Fruit fly (Drosophila melanogaster): ENCODE results near the gene Wnt6.

The Wnt6 gene

DNA sequence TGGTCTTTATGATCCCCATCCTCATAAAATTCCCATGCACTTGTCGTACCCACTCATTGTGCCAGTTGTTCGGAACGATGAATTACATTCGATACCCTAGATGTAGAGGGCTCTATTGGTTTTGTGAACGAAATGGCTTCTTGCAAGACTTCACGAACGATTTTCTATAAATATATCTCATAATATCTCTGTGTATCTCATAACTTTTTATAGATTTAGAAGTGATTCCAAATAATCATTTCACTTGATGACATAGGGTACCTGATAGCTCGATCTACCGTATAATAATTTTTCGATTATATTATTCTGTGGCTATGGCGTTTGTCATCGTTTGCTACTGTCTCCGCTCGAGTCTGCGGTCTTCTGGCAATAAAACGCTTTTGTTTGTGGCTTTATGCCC, 63.4 kb downstream of the Wnt6 start:
- TF ChIP-seq brk (GFP tag; optimal IDR thresholded peaks at IDR 0.05) (no peak), Abd-B (GFP tag; optimal IDR thresholded peaks at IDR 0.05) (no peak), Dif (GFP tag; optimal IDR thresholded peaks at IDR 0.05; ENCODE audit: partially characterized antibody) (no peak), Dfd (GFP tag; optimal IDR thresholded peaks at IDR 0.05) (no peak), lola (GFP tag; optimal IDR thresholded peaks at IDR 0.05) (no peak), psq (GFP tag; optimal IDR thresholded peaks at IDR 0.05) (peak; percentile 30), HLH106 (tag; optimal IDR thresholded peaks at IDR 0.05) (peak; percentile 72), Hnf4 (GFP tag; optimal IDR thresholded peaks at IDR 0.05) (peak; percentile 57), rgr (GFP tag; optimal IDR thresholded peaks at IDR 0.05) (peak; percentile 70), woc (GFP tag; optimal IDR thresholded peaks at IDR 0.05) (peak; percentile 14), h (GFP tag; optimal IDR thresholded peaks at IDR 0.05) (peak; percentile 69), ey (GFP tag; optimal IDR thresholded peaks at IDR 0.05) (peak; percentile 74), Hr83 (GFP tag; optimal IDR thresholded peaks at IDR 0.05; ENCODE audit: poor library complexity, severe bottlenecking) (no peak), CrebA (GFP tag; optimal IDR thresholded peaks at IDR 0.05; ENCODE audit: borderline replicate concordance) (peak; percentile 29), foxo (GFP tag; optimal IDR thresholded peaks at IDR 0.05) (peak in 1 of 2 experiments; percentile 82), CG32264 (GFP tag; optimal IDR thresholded peaks at IDR 0.05) (peak; percentile 27), sv (GFP tag; optimal IDR thresholded peaks at IDR 0.05) (peak; percentile 38), usp (GFP tag; optimal IDR thresholded peaks at IDR 0.05) (no peak), tai (GFP tag; optimal IDR thresholded peaks at IDR 0.05) (peak; percentile 12), fru (GFP tag; optimal IDR thresholded peaks at IDR 0.05) (peak; percentile 84), OdsH (GFP tag; optimal IDR thresholded peaks at IDR 0.05) (peak; percentile 69), Sp1 (GFP tag; optimal IDR thresholded peaks at IDR 0.05) (peak; percentile 23), dmrt93B (GFP tag; optimal IDR thresholded peaks at IDR 0.05) (peak; percentile 64), br (GFP tag; optimal IDR thresholded peaks at IDR 0.05) (peak; percentile 67)

DNA sequence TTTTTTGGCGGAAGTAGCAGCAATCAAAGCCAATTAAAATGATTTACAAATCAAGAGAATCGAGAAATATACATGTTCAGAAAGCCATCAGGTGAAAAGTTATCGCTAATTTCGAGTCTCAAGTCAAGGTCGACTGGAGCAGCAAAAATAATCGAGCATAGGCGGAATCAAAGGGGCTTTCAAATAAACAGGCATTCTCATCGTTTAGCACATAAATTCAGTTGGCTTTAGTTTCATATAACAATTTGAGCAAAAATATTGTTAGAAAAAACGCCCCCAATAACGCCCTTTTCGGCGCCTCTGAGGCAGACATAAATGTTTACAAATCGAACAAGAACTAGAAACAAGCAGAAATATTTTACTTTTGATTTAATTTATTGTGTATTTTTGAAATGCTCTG, 64.2 kb downstream of the Wnt6 start:
- TF ChIP-seq usp (GFP tag; optimal IDR thresholded peaks at IDR 0.05) (no peak), lola (GFP tag; optimal IDR thresholded peaks at IDR 0.05) (no peak), dl (GFP tag; optimal IDR thresholded peaks at IDR 0.05; ENCODE audit: insufficient read depth in 1 of 2, partially characterized antibody in 2 of 2) (no peak), Hr78 (GFP tag; optimal IDR thresholded peaks at IDR 0.05) (no peak), jim (GFP tag; optimal IDR thresholded peaks at IDR 0.05) (no peak), h (GFP tag; optimal IDR thresholded peaks at IDR 0.05) (no peak), pan (optimal IDR thresholded peaks at IDR 0.05) (no peak), Sp1 (GFP tag; optimal IDR thresholded peaks at IDR 0.05) (no peak), HLH106 (tag; optimal IDR thresholded peaks at IDR 0.05) (no peak), Dif (GFP tag; optimal IDR thresholded peaks at IDR 0.05; ENCODE audit: partially characterized antibody) (no peak), Hnf4 (GFP tag; optimal IDR thresholded peaks at IDR 0.05) (no peak), Abd-B (GFP tag; optimal IDR thresholded peaks at IDR 0.05) (no peak), CrebA (GFP tag; optimal IDR thresholded peaks at IDR 0.05; ENCODE audit: borderline replicate concordance) (no peak), CG32264 (GFP tag; optimal IDR thresholded peaks at IDR 0.05) (no peak)

DNA sequence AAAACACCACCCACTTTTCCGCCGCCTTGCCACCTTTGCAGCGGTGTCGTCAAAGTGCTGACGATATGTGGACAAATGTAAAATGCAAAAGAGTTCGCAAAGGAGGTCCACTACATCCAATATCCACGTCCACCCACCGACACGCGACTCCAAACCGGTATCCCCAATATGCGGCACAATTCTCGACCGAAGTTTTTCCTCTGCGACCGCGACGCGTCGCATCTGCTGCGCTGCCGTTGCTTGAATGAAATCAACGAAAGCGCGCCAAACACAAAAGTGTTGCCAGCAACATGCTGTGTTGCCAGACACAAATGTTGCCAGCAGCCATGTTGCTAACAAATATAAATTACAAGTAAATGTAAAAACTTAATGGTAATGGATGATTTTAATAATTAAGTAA, 65.0 kb downstream of the Wnt6 start, which contains the start of gene CG5160:
TSS of gene CG5160 (minus strand) at position 223 of the 400 bp plus-strand sequence.
- TF ChIP-seq CrebA (GFP tag; optimal IDR thresholded peaks at IDR 0.05; ENCODE audit: borderline replicate concordance) (no peak), Vsx2 (GFP tag; optimal IDR thresholded peaks at IDR 0.05; ENCODE audit: partially characterized antibody) (no peak), usp (GFP tag; optimal IDR thresholded peaks at IDR 0.05) (no peak), dmrt93B (GFP tag; optimal IDR thresholded peaks at IDR 0.05) (no peak), Dif (GFP tag; optimal IDR thresholded peaks at IDR 0.05; ENCODE audit: partially characterized antibody) (no peak), Jra (GFP tag; optimal IDR thresholded peaks at IDR 0.05) (no peak), CG9705 (GFP tag; optimal IDR thresholded peaks at IDR 0.05) (no peak)

DNA sequence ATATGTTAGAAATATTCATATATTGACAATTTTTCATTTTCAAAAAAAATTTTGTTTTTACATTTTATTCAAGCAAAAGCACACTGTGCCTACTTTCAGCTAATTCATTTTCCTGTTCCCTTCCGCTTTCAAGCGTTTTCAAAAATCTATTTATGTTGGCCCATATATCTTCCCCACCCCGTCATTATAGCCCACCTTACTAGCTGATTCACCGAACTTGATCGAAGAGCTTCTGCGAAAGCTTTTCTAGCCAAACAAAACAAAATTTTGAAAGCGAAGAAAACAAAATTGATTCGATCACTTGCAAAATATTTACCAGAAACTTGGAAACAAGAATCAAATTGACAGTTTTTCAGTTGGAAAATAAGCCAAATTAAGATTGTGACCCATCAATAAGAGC, 67.5 kb downstream of the Wnt6 start, which contains the start of gene CG5171:
TSS of gene CG5171 (plus strand) at position 311 of the 400 bp plus-strand sequence.
- TF ChIP-seq sv (GFP tag; optimal IDR thresholded peaks at IDR 0.05) = no peak
- TF ChIP-seq fru (GFP tag; optimal IDR thresholded peaks at IDR 0.05) = no peak
- no peak for TF ChIP-seq Rel (GFP tag; optimal IDR thresholded peaks at IDR 0.05)
- no peak for TF ChIP-seq Rel (tag; optimal IDR thresholded peaks at IDR 0.05)
- TF ChIP-seq Hr78 (GFP tag; optimal IDR thresholded peaks at IDR 0.05) = no peak
- no peak for TF ChIP-seq Vsx2 (GFP tag; optimal IDR thresholded peaks at IDR 0.05; ENCODE audit: partially characterized antibody)
- TF ChIP-seq sage (GFP tag; optimal IDR thresholded peaks at IDR 0.05) = no peak
- TF ChIP-seq tai (GFP tag; optimal IDR thresholded peaks at IDR 0.05) = no peak
- no peak for TF ChIP-seq Sp1 (GFP tag; optimal IDR thresholded peaks at IDR 0.05)
- no peak for TF ChIP-seq woc (GFP tag; optimal IDR thresholded peaks at IDR 0.05)
- TF ChIP-seq psq (GFP tag; optimal IDR thresholded peaks at IDR 0.05) = no peak
- no peak for TF ChIP-seq Mio (GFP tag; optimal IDR thresholded peaks at IDR 0.05)
- no peak for TF ChIP-seq rgr (GFP tag; optimal IDR thresholded peaks at IDR 0.05)

Measured in whole organism, wandering third instar larva.